Fruit fly (Drosophila melanogaster) whole organism, wandering third instar larva: ENCODE measurements around the gene ifc.
A peak's percentile ranks its signal among the peaks of the same experiment; 100 is the strongest.

ENCODE experiments used
- Abd-B ChIP-seq: fragments of >200 bp; optimal IDR thresholded peaks from 2 replicates; lab custom pipeline; 2017; ENCODE audit warnings: missing biosample characterization, missing genetic modification characterization
- CG9705 ChIP-seq: fragments of 200-800 bp; sonication (Bioruptor generic); optimal IDR thresholded peaks from 2 replicates; lab custom pipeline; 2018; ENCODE audit warnings: missing biosample characterization, mild to moderate bottlenecking, missing genetic modification characterization
- CrebA ChIP-seq: fragments of 200-800 bp; sonication (Bioruptor generic); optimal IDR thresholded peaks from 2 replicates; lab custom pipeline; 2016; ENCODE audit warnings: missing biosample characterization, mild to moderate bottlenecking, missing genetic modification characterization, borderline replicate concordance
- Dfd ChIP-seq: fragments of >200 bp; optimal IDR thresholded peaks from 2 replicates; lab custom pipeline; 2017; ENCODE audit warnings: missing biosample characterization, missing genetic modification characterization
- Dif ChIP-seq: fragments of 200-275, 200-300 bp; sonication (Bioruptor generic); optimal IDR thresholded peaks from 2 replicates; lab custom pipeline; 2018; ENCODE audit warnings: missing biosample characterization, missing genetic modification characterization; ENCODE audit not compliant: partially characterized antibody
- GATAd ChIP-seq: sonication (Bioruptor generic); optimal IDR thresholded peaks from 2 replicates; lab custom pipeline; 2016; ENCODE audit warnings: missing biosample characterization, missing genetic modification characterization
- HLH106 ChIP-seq: fragments of 200-800 bp; optimal IDR thresholded peaks from 3 replicates; lab custom pipeline; 2019; ENCODE audit warnings: missing biosample characterization, mild to moderate bottlenecking, missing genetic modification characterization, moderate library complexity
- Hr83 ChIP-seq: fragments of 200-300 bp; sonication (Bioruptor generic); optimal IDR thresholded peaks from 2 replicates; lab custom pipeline; 2016; ENCODE audit warnings: missing biosample characterization, mild to moderate bottlenecking, missing genetic modification characterization, moderate library complexity; ENCODE audit not compliant: poor library complexity, severe bottlenecking
- Jra ChIP-seq: sonication (Bioruptor generic); optimal IDR thresholded peaks from 2 replicates; lab custom pipeline; 2016; ENCODE audit warnings: missing biosample characterization, missing genetic modification characterization
- Myc ChIP-seq: fragments of >200 bp; optimal IDR thresholded peaks from 2 replicates; lab custom pipeline; 2017
- N ChIP-seq: fragments of >200 bp; optimal IDR thresholded peaks from 2 replicates; lab custom pipeline; 2018; ENCODE audit warnings: missing biosample characterization, missing external identifiers, missing genetic modification characterization
- Rel ChIP-seq, 2 experiments: fragments of 200-800 bp; sonication (Bioruptor generic) in 1 of 2; optimal IDR thresholded peaks; 2 replicates in 1 of 2; 3 replicates in 1 of 2; lab custom pipeline; 2016 to 2019; ENCODE audit warnings: mild to moderate bottlenecking in 2 of 2, missing biosample characterization in 2 of 2, missing genetic modification characterization in 2 of 2, moderate library complexity in 1 of 2
- Sp1 ChIP-seq: fragments of 200-800 bp; sonication (Bioruptor generic); optimal IDR thresholded peaks from 3 replicates; lab custom pipeline; 2019; ENCODE audit warnings: missing biosample characterization, mild to moderate bottlenecking, missing genetic modification characterization, moderate library complexity
- Vsx2 ChIP-seq: fragments of 200-300, 225-300 bp; sonication (Bioruptor generic); optimal IDR thresholded peaks from 2 replicates; lab custom pipeline; 2018; ENCODE audit warnings: missing biosample characterization, missing genetic modification characterization; ENCODE audit not compliant: partially characterized antibody
- br ChIP-seq: fragments of 200-800 bp; sonication (Bioruptor generic); optimal IDR thresholded peaks from 2 replicates; lab custom pipeline; 2016; ENCODE audit warnings: missing biosample characterization, missing genetic modification characterization
- brk ChIP-seq: fragments of 200-800 bp; sonication (Bioruptor generic); optimal IDR thresholded peaks from 2 replicates; lab custom pipeline; 2016; ENCODE audit warnings: missing biosample characterization, mild to moderate bottlenecking, missing genetic modification characterization
- dl ChIP-seq, 2 experiments: fragments of 175-275, 200-275 bp in 1 of 2; fragments of 200-275 bp in 1 of 2; sonication (Bioruptor generic); optimal IDR thresholded peaks; lab custom pipeline; 2018; ENCODE audit warnings: mild to moderate bottlenecking in 2 of 2, missing biosample characterization in 2 of 2, missing genetic modification characterization in 2 of 2, moderate library complexity in 2 of 2; ENCODE audit not compliant: partially characterized antibody in 2 of 2, insufficient read depth in 1 of 2
- dmrt93B ChIP-seq: fragments of 200-800 bp; sonication (Bioruptor generic); optimal IDR thresholded peaks from 2 replicates; lab custom pipeline; 2018; ENCODE audit warnings: missing biosample characterization, mild to moderate bottlenecking, missing genetic modification characterization
- dsf ChIP-seq: sonication (Bioruptor generic); optimal IDR thresholded peaks from 2 replicates; lab custom pipeline; 2016; ENCODE audit warnings: missing biosample characterization, missing genetic modification characterization, borderline replicate concordance
- ey ChIP-seq: fragments of 200-800 bp; sonication (Bioruptor generic); optimal IDR thresholded peaks from 2 replicates; lab custom pipeline; 2016; ENCODE audit warnings: missing biosample characterization, missing genetic modification characterization
- foxo ChIP-seq, 2 experiments: fragments of 200-800 bp; sonication (Bioruptor generic); optimal IDR thresholded peaks; 2 replicates in 1 of 2; 3 replicates in 1 of 2; lab custom pipeline; 2016 to 2017; ENCODE audit warnings: missing biosample characterization in 2 of 2, missing genetic modification characterization in 2 of 2
- fru ChIP-seq: fragments of 200-800 bp; sonication (Bioruptor generic); optimal IDR thresholded peaks from 3 replicates; lab custom pipeline; 2016; ENCODE audit warnings: missing biosample characterization, mild to moderate bottlenecking, missing genetic modification characterization
- h ChIP-seq: fragments of 200-800 bp; sonication (Bioruptor generic); optimal IDR thresholded peaks from 3 replicates; lab custom pipeline; 2016; ENCODE audit warnings: missing biosample characterization, mild to moderate bottlenecking, missing genetic modification characterization
- jim ChIP-seq: fragments of 175-275, 200-325 bp; sonication (Bioruptor generic); optimal IDR thresholded peaks from 2 replicates; lab custom pipeline; 2016; ENCODE audit warnings: missing biosample characterization, mild to moderate bottlenecking, missing genetic modification characterization
- psq ChIP-seq: fragments of 200-800 bp; sonication (Bioruptor generic); optimal IDR thresholded peaks from 3 replicates; lab custom pipeline; 2017; ENCODE audit warnings: missing biosample characterization, mild to moderate bottlenecking, missing genetic modification characterization, moderate library complexity
- rgr ChIP-seq: fragments of 200-800 bp; sonication (Bioruptor generic); optimal IDR thresholded peaks from 3 replicates; lab custom pipeline; 2016; ENCODE audit warnings: missing biosample characterization, mild to moderate bottlenecking, missing genetic modification characterization
- sv ChIP-seq: fragments of 200-800 bp; sonication (Bioruptor generic); optimal IDR thresholded peaks from 3 replicates; lab custom pipeline; 2016; ENCODE audit warnings: missing biosample characterization, missing genetic modification characterization
- usp ChIP-seq: fragments of >200 bp; optimal IDR thresholded peaks from 2 replicates; lab custom pipeline; 2017; ENCODE audit warnings: missing biosample characterization, missing genetic modification characterization
- woc ChIP-seq: sonication (Bioruptor generic); optimal IDR thresholded peaks from 2 replicates; lab custom pipeline; 2016; ENCODE audit warnings: missing biosample characterization, mild to moderate bottlenecking, missing genetic modification characterization

The ifc gene

DNA sequence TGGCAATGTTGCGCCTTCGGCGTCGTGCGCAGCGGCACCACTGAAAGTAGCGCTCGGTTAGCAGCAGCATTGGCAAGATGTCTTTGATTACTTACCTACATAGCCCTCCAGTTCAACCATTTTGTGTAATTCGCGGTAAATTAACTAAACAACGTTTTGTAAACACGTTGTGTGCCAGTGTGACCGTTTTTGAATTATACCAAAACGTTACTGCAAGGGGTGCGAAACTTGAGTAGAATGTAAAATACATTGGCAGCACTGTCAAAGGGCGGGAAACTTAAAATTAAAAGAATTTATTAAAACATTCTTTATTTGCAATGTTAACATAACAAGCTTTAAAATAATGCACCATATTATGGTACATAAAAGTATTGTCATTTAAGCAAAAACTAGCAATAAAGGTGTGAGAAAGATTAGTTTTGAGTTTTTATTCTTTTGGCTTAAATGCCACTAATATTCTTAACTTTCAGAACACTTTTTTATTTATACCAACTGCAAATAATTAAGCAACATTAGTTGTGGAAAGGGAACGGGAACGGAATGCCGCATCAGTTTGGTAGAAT is 38.3 kb downstream of the ifc start, which contains the start of gene CG9107:
TSS of gene CG9107 (minus strand) at position 195 of the 563 bp plus-strand sequence.
- TF ChIP-seq woc (GFP tag; lab: Kevin White, UChicago) (no peak), Myc (peak; percentile 50)
- TF ChIP-seq, all 38 proteins: peak for 1

- TF ChIP-seq Hr83 (GFP tag; lab: Kevin White, UChicago) (no peak), HLH106 (tag; lab: Kevin White, UChicago) (no peak), ey (GFP tag; lab: Kevin White, UChicago) (no peak), Dfd (no peak)
These were observed 42.6 kb downstream of the ifc start for dm6 chr2L:6028712-6029111.

dm6 chr2L:6031838-6032237 is 45.7 kb downstream of the ifc start:
- TF ChIP-seq foxo (GFP tag; optimal IDR thresholded peaks at IDR 0.05; lab: Kevin White, UChicago) (no peak), dsf (GFP tag; lab: Kevin White, UChicago) (no peak), h (GFP tag; lab: Kevin White, UChicago) (peak; percentile 20), HLH106 (tag; lab: Kevin White, UChicago) (peak; percentile 37), brk (no peak)

DNA sequence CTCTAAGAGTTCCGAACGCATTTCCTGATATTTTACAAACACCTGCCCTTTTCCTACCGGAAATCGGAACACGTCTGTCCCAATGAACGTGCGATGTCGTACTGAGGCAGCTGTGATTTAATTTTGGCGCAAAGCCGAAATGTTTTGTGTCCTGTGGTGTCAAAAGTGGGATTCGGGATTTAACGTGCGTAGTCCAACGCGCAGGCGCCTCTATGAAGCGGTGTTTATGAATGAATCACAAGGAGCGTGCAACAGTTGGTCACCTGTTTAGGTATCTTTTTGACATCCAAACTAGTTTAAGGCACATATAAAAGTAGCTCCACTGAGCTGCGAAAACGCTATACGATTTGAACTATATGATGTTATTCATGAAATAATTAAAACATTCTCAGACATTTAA is 48.2 kb downstream of the ifc start, which contains the start of gene CG9109:
TSS of gene CG9109 (minus strand) at position 80 of the 400 bp plus-strand sequence.
- TF ChIP-seq Jra (GFP tag; lab: Kevin White, UChicago): no peak
- TF ChIP-seq dl (GFP tag; optimal IDR thresholded peaks at IDR 0.05; lab: Kevin White, UChicago; ENCODE audit: insufficient read depth in 1 of 2, partially characterized antibody in 2 of 2): no peak
- no peak for TF ChIP-seq jim (GFP tag; lab: Kevin White, UChicago)
- no peak for TF ChIP-seq CrebA (GFP tag; lab: Kevin White, UChicago)
- TF ChIP-seq Vsx2 (GFP tag; lab: Kevin White, UChicago): no peak
- no peak for TF ChIP-seq Dif (GFP tag; lab: Kevin White, UChicago)
- TF ChIP-seq sv (GFP tag; lab: Kevin White, UChicago): no peak
- TF ChIP-seq GATAd (GFP tag; lab: Kevin White, UChicago): no peak
- no peak for TF ChIP-seq HLH106 (tag; lab: Kevin White, UChicago)
- no peak for TF ChIP-seq psq
- no peak for TF ChIP-seq foxo (GFP tag; optimal IDR thresholded peaks at IDR 0.05; lab: Kevin White, UChicago)
- TF ChIP-seq fru: no peak
- TF ChIP-seq Abd-B (GFP tag; lab: Kevin White, UChicago): no peak
- no peak for TF ChIP-seq dmrt93B (GFP tag; lab: Kevin White, UChicago)
- no peak for TF ChIP-seq Sp1
- no peak for TF ChIP-seq br (GFP tag; lab: Kevin White, UChicago)
- no peak for TF ChIP-seq N

DNA sequence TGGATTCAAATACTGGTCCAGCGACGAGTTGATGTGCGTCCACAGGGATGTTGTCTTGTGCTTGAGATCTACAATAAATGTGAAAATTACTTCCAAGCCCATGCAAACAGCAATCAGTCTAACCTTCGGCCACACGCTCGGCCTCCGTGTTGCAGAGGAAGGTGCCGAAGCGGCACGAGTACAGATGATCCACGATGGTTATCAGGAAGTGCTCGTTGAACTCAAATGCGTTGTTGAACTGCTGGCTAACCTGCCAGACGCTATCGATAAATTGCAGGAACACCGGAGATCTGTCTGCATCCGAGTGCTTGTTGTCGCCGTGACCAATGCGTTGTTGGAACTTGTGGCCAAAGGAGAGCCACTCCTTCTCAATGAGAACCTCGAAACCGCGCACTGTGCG is 49.0 kb downstream of the ifc start:
- TF ChIP-seq Sp1: no peak
- no peak for TF ChIP-seq CG9705 (GFP tag; lab: Kevin White, UChicago)
- no peak for TF ChIP-seq Rel (GFP tag; optimal IDR thresholded peaks at IDR 0.05; lab: Kevin White, UChicago)
- TF ChIP-seq Rel (tag; optimal IDR thresholded peaks at IDR 0.05; lab: Kevin White, UChicago): no peak
- no peak for TF ChIP-seq sv (GFP tag; lab: Kevin White, UChicago)
- TF ChIP-seq br (GFP tag; lab: Kevin White, UChicago): no peak
- no peak for TF ChIP-seq Dfd
- no peak for TF ChIP-seq rgr
- TF ChIP-seq brk: no peak
- no peak for TF ChIP-seq woc (GFP tag; lab: Kevin White, UChicago)
- no peak for TF ChIP-seq dl (GFP tag; optimal IDR thresholded peaks at IDR 0.05; lab: Kevin White, UChicago; ENCODE audit: insufficient read depth in 1 of 2, partially characterized antibody in 2 of 2)
- no peak for TF ChIP-seq dmrt93B (GFP tag; lab: Kevin White, UChicago)
- no peak for TF ChIP-seq foxo (GFP tag; optimal IDR thresholded peaks at IDR 0.05; lab: Kevin White, UChicago)
- TF ChIP-seq Jra (GFP tag; lab: Kevin White, UChicago): no peak

DNA sequence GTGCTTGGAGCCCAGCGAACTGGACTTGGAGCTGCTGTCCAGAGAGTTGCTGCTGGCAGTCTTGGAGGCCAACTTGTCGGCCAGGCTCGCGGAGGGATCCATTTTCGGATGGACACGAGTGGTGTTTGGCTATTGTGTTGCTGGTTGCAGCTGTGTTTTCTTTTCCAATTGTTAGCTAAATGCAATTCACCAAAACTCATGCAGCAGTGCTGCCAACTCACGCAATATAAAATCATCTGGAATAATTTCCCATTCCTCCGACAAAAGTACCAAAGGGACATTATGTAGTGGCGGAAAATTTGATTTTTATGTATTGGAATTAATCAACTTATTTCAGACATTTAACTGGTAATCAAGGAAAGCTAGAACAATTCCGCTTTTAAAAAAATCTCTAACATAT is 50.6 kb downstream of the ifc start, which contains the start of gene mtm:
TSS of gene mtm (minus strand) at position 306 of the 400 bp plus-strand sequence.
- TF ChIP-seq Myc (peak; percentile 59), Vsx2 (GFP tag; lab: Kevin White, UChicago) (no peak), fru (no peak), usp (GFP tag; lab: Kevin White, UChicago) (no peak), Rel (GFP tag; optimal IDR thresholded peaks at IDR 0.05; lab: Kevin White, UChicago) (no peak), Rel (tag; optimal IDR thresholded peaks at IDR 0.05; lab: Kevin White, UChicago) (no peak), psq (no peak)
- TF ChIP-seq, all 38 proteins: peak for 1
